Worm (Caenorhabditis elegans) whole organism, L4 larva: ENCODE data around the gene rib-1.
A peak's percentile ranks its signal among the peaks of the same experiment; 100 is the strongest.

Source experiments
- F26F4.8 ChIP-seq: fragments of 200-800 bp; sonication (Bioruptor generic); conservative IDR thresholded peaks from 2 replicates; pipeline ENCODE4 v1.3.6; 2022; ENCODE audit warnings: missing genetic modification characterization, missing compliant biosample characterization
- Y48G9A.11 ChIP-seq: fragments of 200-800 bp; sonication (Bioruptor generic); IDR thresholded peaks from 2 replicates; pipeline ENCODE4 v1.3.6; 2022; ENCODE audit warnings: missing genetic modification reagents, missing genetic modification characterization, missing compliant biosample characterization
- Y5F2A.4 ChIP-seq: fragments of 200-800 bp; sonication (Bioruptor generic); optimal IDR thresholded peaks from 2 replicates; lab custom pipeline; 2018; ENCODE audit warnings: mild to moderate bottlenecking, missing genetic modification characterization, missing compliant biosample characterization
- Y75B8A.6 ChIP-seq: fragments of 200-800 bp; sonication (Bioruptor generic); IDR thresholded peaks from 2 replicates; pipeline ENCODE4 v1.3.6; 2022; ENCODE audit warnings: missing genetic modification reagents, missing genetic modification characterization, missing compliant biosample characterization
- aha-1 ChIP-seq: fragments of 150-350 bp; peaks from one replicate; lab custom pipeline; 2014; ENCODE audit warnings: missing biosample characterization, missing genetic modification characterization
- arid-1 ChIP-seq: fragments of 200-800 bp; sonication (Bioruptor generic); conservative IDR thresholded peaks from 2 replicates; pipeline ENCODE4 v1.3.6; 2022; ENCODE audit warnings: missing genetic modification reagents, missing genetic modification characterization, missing compliant biosample characterization
- ceh-28 ChIP-seq: fragments of 150-350 bp; optimal IDR thresholded peaks from 2 replicates; lab custom pipeline; 2014; ENCODE audit warnings: missing biosample characterization, missing genetic modification reagents, missing genetic modification characterization
- ceh-44 ChIP-seq: fragments of 200-800 bp; sonication (Bioruptor generic); IDR thresholded peaks from 2 replicates; pipeline ENCODE4 v1.3.6; 2022; ENCODE audit warnings: missing genetic modification reagents, missing genetic modification characterization, missing compliant biosample characterization
- ceh-62 ChIP-seq: sonication (generic microtip); optimal IDR thresholded peaks from 2 replicates; lab custom pipeline; 2017; ENCODE audit warnings: missing biosample characterization, missing genetic modification characterization
- ceh-82 ChIP-seq: sonication (generic microtip); optimal IDR thresholded peaks from 2 replicates; lab custom pipeline; 2017; ENCODE audit warnings: missing biosample characterization, missing genetic modification characterization
- ces-1 ChIP-seq: fragments of 150-350 bp; sonication (generic microtip); optimal IDR thresholded peaks from 4 replicates; lab custom pipeline; 2014; ENCODE audit warnings: missing biosample characterization, missing genetic modification reagents, missing genetic modification characterization
- ctbp-1 ChIP-seq: fragments of 200-800 bp; sonication (Bioruptor generic); IDR thresholded peaks from 2 replicates; pipeline ENCODE4 v1.3.6; 2022; ENCODE audit warnings: missing genetic modification reagents, missing genetic modification characterization, missing compliant biosample characterization
- daf-12 ChIP-seq: fragments of 150-350 bp; optimal IDR thresholded peaks from 2 replicates; lab custom pipeline; 2014; ENCODE audit warnings: missing biosample characterization, missing genetic modification reagents, missing genetic modification characterization
- daf-16 ChIP-seq, 3 experiments: sonication (generic microtip); optimal IDR thresholded peaks; 2 replicates each; lab custom pipeline; 2016 to 2017; ENCODE audit warnings: missing genetic modification characterization in 3 of 3, missing genetic modification reagents in 3 of 3, mild to moderate bottlenecking in 2 of 3, missing compliant biosample characterization in 2 of 3, missing biosample characterization in 1 of 3, moderate library complexity in 1 of 3
- daf-19 ChIP-seq: fragments of 200-800 bp; sonication (Bioruptor generic); conservative IDR thresholded peaks from 2 replicates; pipeline ENCODE4 v1.3.6; 2022; ENCODE audit warnings: missing genetic modification characterization, missing compliant biosample characterization
- daf-8 ChIP-seq: fragments of 200-800 bp; sonication (Bioruptor generic); IDR thresholded peaks from 2 replicates; pipeline ENCODE4 v1.3.6; 2022; ENCODE audit warnings: missing genetic modification characterization, missing compliant biosample characterization
- dmd-8 ChIP-seq: fragments of 200-800 bp; sonication (Bioruptor generic); IDR thresholded peaks from 2 replicates; pipeline ENCODE4 v1.3.6; 2022; ENCODE audit warnings: missing genetic modification characterization, missing compliant biosample characterization
- duxl-1 ChIP-seq: sonication (generic microtip); optimal IDR thresholded peaks from 2 replicates; lab custom pipeline; 2016; ENCODE audit warnings: mild to moderate bottlenecking, missing genetic modification characterization, moderate library complexity, missing compliant biosample characterization; ENCODE audit not compliant: poor library complexity
- dve-1 ChIP-seq: sonication (generic microtip); optimal IDR thresholded peaks from 2 replicates; lab custom pipeline; 2017; ENCODE audit warnings: antibody characterized with exemption, mild to moderate bottlenecking, missing genetic modification characterization, missing compliant biosample characterization; ENCODE audit not compliant: insufficient read depth
- egl-43 ChIP-seq: fragments of 200-800 bp; sonication (Bioruptor generic); IDR thresholded peaks from 2 replicates; pipeline ENCODE4 v1.3.6; 2022; ENCODE audit warnings: missing genetic modification reagents, missing genetic modification characterization, missing compliant biosample characterization
- hlh-11 ChIP-seq: fragments of 200-800 bp; sonication (Bioruptor generic); optimal IDR thresholded peaks from 2 replicates; lab custom pipeline; 2018; ENCODE audit warnings: mild to moderate bottlenecking, missing genetic modification characterization, missing compliant biosample characterization
- hlh-30 ChIP-seq: sonication (generic microtip); optimal IDR thresholded peaks from 2 replicates; lab custom pipeline; 2017; ENCODE audit warnings: antibody characterized with exemption, mild to moderate bottlenecking, missing genetic modification characterization, missing compliant biosample characterization; ENCODE audit not compliant: insufficient read depth
- lin-29 ChIP-seq: fragments of 200-800 bp; sonication (Bioruptor generic); IDR thresholded peaks from 2 replicates; pipeline ENCODE4 v1.3.6; 2022; ENCODE audit warnings: missing genetic modification reagents, missing genetic modification characterization, missing compliant biosample characterization
- lir-3 ChIP-seq: sonication (generic microtip); optimal IDR thresholded peaks from 2 replicates; lab custom pipeline; 2016; ENCODE audit warnings: mild to moderate bottlenecking, missing genetic modification characterization, missing compliant biosample characterization
- lsy-2 ChIP-seq, 2 experiments: fragments of 150-350 bp in 1 of 2; sonication (generic microtip) in 1 of 2; optimal IDR thresholded peaks; 2 replicates each; lab custom pipeline; 2014 to 2017; ENCODE audit warnings: missing biosample characterization in 2 of 2, missing genetic modification characterization in 2 of 2
- mdl-1 ChIP-seq, 2 experiments: fragments of 150-350 bp in 1 of 2; sonication (generic microtip) in 1 of 2; optimal IDR thresholded peaks; 2 replicates each; lab custom pipeline; 2014 to 2017; ENCODE audit warnings: missing biosample characterization in 2 of 2, missing genetic modification characterization in 2 of 2
- mep-1 ChIP-seq: fragments of 150-350 bp; sonication (generic microtip); optimal IDR thresholded peaks from 3 replicates; lab custom pipeline; 2014; ENCODE audit warnings: missing biosample characterization, missing genetic modification characterization
- mes-2 ChIP-seq: sonication (generic microtip); optimal IDR thresholded peaks from 2 replicates; lab custom pipeline; 2016; ENCODE audit warnings: missing genotype, mild to moderate bottlenecking, missing genetic modification characterization, missing compliant biosample characterization; ENCODE audit not compliant: poor library complexity, severe bottlenecking
- mxl-2 ChIP-seq: fragments of 200-800 bp; sonication (Bioruptor generic); conservative IDR thresholded peaks from 2 replicates; pipeline ENCODE4 v1.3.6; 2022; ENCODE audit warnings: missing genetic modification reagents, missing genetic modification characterization, missing compliant biosample characterization
- mxl-3 ChIP-seq: fragments of 200-800 bp; sonication (Bioruptor generic); optimal IDR thresholded peaks from 2 replicates; lab custom pipeline; 2018; ENCODE audit warnings: mild to moderate bottlenecking, missing genetic modification characterization, missing compliant biosample characterization
- nhr-25 ChIP-seq: sonication (generic microtip); optimal IDR thresholded peaks from 2 replicates; lab custom pipeline; 2017; ENCODE audit warnings: missing genetic modification characterization, mild to moderate bottlenecking, missing compliant biosample characterization, antibody characterized with exemption, moderate library complexity, borderline replicate concordance; ENCODE audit not compliant: insufficient read depth
- nhr-28 ChIP-seq: fragments of 150-350 bp; optimal IDR thresholded peaks from 2 replicates; lab custom pipeline; 2014; ENCODE audit warnings: missing biosample characterization, missing genetic modification characterization
- nhr-76 ChIP-seq: fragments of 150-350 bp; optimal IDR thresholded peaks from 2 replicates; lab custom pipeline; 2014; ENCODE audit warnings: missing biosample characterization, missing genetic modification characterization
- php-3 ChIP-seq: fragments of 200-800 bp; sonication (Bioruptor generic); IDR thresholded peaks from 2 replicates; pipeline ENCODE4 v1.3.6; 2022; ENCODE audit warnings: missing genetic modification reagents, missing genetic modification characterization, missing compliant biosample characterization
- pqm-1 ChIP-seq: sonication (generic microtip); optimal IDR thresholded peaks from 2 replicates; lab custom pipeline; 2017; ENCODE audit warnings: missing biosample characterization, missing genetic modification characterization
- set-16 ChIP-seq: fragments of 200-800 bp; sonication (Bioruptor generic); IDR thresholded peaks from 2 replicates; pipeline ENCODE4 v1.3.6; 2022; ENCODE audit warnings: missing genetic modification reagents, missing genetic modification characterization, missing compliant biosample characterization
- skn-1 ChIP-seq: fragments of 150-350 bp; optimal IDR thresholded peaks from 2 replicates; lab custom pipeline; 2014; ENCODE audit warnings: missing biosample characterization, missing genetic modification characterization
- unc-130 ChIP-seq: sonication (generic microtip); optimal IDR thresholded peaks from 2 replicates; lab custom pipeline; 2016; ENCODE audit warnings: missing genetic modification reagents, missing genetic modification characterization, missing compliant biosample characterization
- unc-62 ChIP-seq, 3 experiments: fragments of 150-350 bp in 1 of 3; sonication (generic microtip); optimal IDR thresholded peaks in 2 of 3; peaks in 1 of 3; 1 replicate in 1 of 3; 2 replicates in 2 of 3; lab custom pipeline; 2014 to 2017; ENCODE audit warnings: missing biosample characterization in 3 of 3, missing genetic modification characterization in 3 of 3, missing genetic modification reagents in 3 of 3, missing genotype in 1 of 3
- zip-11 ChIP-seq: fragments of 200-800 bp; sonication (Bioruptor generic); IDR thresholded peaks from 2 replicates; pipeline ENCODE4 v1.3.6; 2022; ENCODE audit warnings: missing genetic modification characterization, missing compliant biosample characterization
- ztf-7 ChIP-seq: fragments of 150-350 bp; optimal IDR thresholded peaks from 2 replicates; lab custom pipeline; 2014; ENCODE audit warnings: missing biosample characterization, missing genetic modification characterization

Gene rib-1

ce11 chrIV:11571374-11571839 is 7.2 kb upstream of the rib-1 start:
- TF ChIP-seq hlh-30: peak; percentile 2
- peak; percentile 18 for TF ChIP-seq mes-2 (tag; lab: Kevin White, UChicago)
- peak; percentile 22 for TF ChIP-seq mep-1 (tag; lab: Kevin White, UChicago)
- TF ChIP-seq hlh-11 (tag; lab: Kevin White, UChicago): no peak
- TF ChIP-seq unc-62 (GFP tag; optimal IDR thresholded peaks at IDR 0.05 in 1 of 2; lab: Kevin White, UChicago): peak in 1 of 2 experiments; percentile 97
- TF ChIP-seq unc-62 (tag; optimal IDR thresholded peaks at IDR 0.05; lab: Kevin White, UChicago): no peak
- 0 out of 2 replicates have a peak, but pooled peaks have one; percentile 23 for TF ChIP-seq egl-43 (GFP tag; lab: Robert Waterston, UW)
- no peak for TF ChIP-seq arid-1 (GFP tag; lab: Robert Waterston, UW)
- TF ChIP-seq aha-1 (tag; lab: Kevin White, UChicago): peak; percentile 88

ce11 chrIV:11572524-11572923 is 6.1 kb upstream of the rib-1 start:
- TF ChIP-seq dmd-8 (GFP tag; lab: Robert Waterston, UW): no peak
- TF ChIP-seq lin-29 (GFP tag; lab: Robert Waterston, UW): no peak
- no peak for TF ChIP-seq lir-3 (tag; lab: Kevin White, UChicago)
- TF ChIP-seq mxl-3: peak; percentile 17
- no peak for TF ChIP-seq zip-11

ce11 chrIV:11574331-11574730 is 4.3 kb upstream of the rib-1 start:
- TF ChIP-seq php-3 (GFP tag; lab: Robert Waterston, UW) (no peak), skn-1 (tag; lab: Kevin White, UChicago) (no peak), ztf-7 (no peak), duxl-1 (tag; lab: Kevin White, UChicago) (no peak), mxl-3 (no peak), ceh-62 (tag; lab: Kevin White, UChicago) (no peak), aha-1 (tag; lab: Kevin White, UChicago) (peak; percentile 95), daf-8 (no peak), unc-62 (GFP tag; optimal IDR thresholded peaks at IDR 0.05 in 1 of 2; lab: Kevin White, UChicago) (peak in 1 of 2 experiments; percentile 84), unc-62 (tag; optimal IDR thresholded peaks at IDR 0.05; lab: Kevin White, UChicago) (no peak), daf-12 (tag; lab: Kevin White, UChicago) (no peak), lsy-2 (tag; optimal IDR thresholded peaks at IDR 0.05; lab: Kevin White, UChicago) (no peak), ceh-82 (tag; lab: Kevin White, UChicago) (no peak), mdl-1 (tag; optimal IDR thresholded peaks at IDR 0.05; lab: Kevin White, UChicago) (no peak)

- TF ChIP-seq nhr-28 (tag; lab: Kevin White, UChicago): peak; percentile 58
- TF ChIP-seq F26F4.8 (GFP tag; lab: Robert Waterston, UW): no peak
- TF ChIP-seq dve-1: peak; percentile 41
- no peak for TF ChIP-seq ceh-28 (tag; lab: Kevin White, UChicago)
- no peak for TF ChIP-seq Y48G9A.11 (GFP tag; lab: Robert Waterston, UW)
- no peak for TF ChIP-seq ceh-82 (tag; lab: Kevin White, UChicago)
- TF ChIP-seq daf-16 (GFP tag; optimal IDR thresholded peaks at IDR 0.05; lab: Kevin White, UChicago): peak in 1 of 2 experiments; percentile 2
- peak; percentile 68 for TF ChIP-seq daf-16 (tag; optimal IDR thresholded peaks at IDR 0.05; lab: Kevin White, UChicago)
- TF ChIP-seq nhr-76: no peak
- TF ChIP-seq daf-19 (GFP tag; lab: Robert Waterston, UW): no peak
- TF ChIP-seq hlh-11 (tag; lab: Kevin White, UChicago): peak; percentile 9
- no peak for TF ChIP-seq skn-1 (tag; lab: Kevin White, UChicago)
- TF ChIP-seq set-16: peak; percentile 84
- TF ChIP-seq ces-1 (GFP tag; lab: Kevin White, UChicago): no peak
- TF ChIP-seq aha-1 (tag; lab: Kevin White, UChicago): peak; percentile 12
- no peak for TF ChIP-seq unc-130 (GFP tag; lab: Kevin White, UChicago)
- TF ChIP-seq mxl-2: no peak
- TF ChIP-seq daf-12 (tag; lab: Kevin White, UChicago): no peak
- TF ChIP-seq ctbp-1: no peak
- TF ChIP-seq Y75B8A.6 (GFP tag; lab: Robert Waterston, UW): no peak
- 0 out of 2 replicates have a peak, but pooled peaks have one; percentile 24 for TF ChIP-seq egl-43 (GFP tag; lab: Robert Waterston, UW)
- TF ChIP-seq mxl-3: no peak
- TF ChIP-seq Y5F2A.4 (GFP tag; lab: Kevin White, UChicago): no peak
- no peak for TF ChIP-seq ceh-44 (GFP tag; lab: Robert Waterston, UW)
- no peak for TF ChIP-seq php-3 (GFP tag; lab: Robert Waterston, UW)
- no peak for TF ChIP-seq nhr-25 (tag; lab: Kevin White, UChicago)
- TF ChIP-seq pqm-1: peak; percentile 78
These were observed 4.0 kb downstream of the rib-1 start for ce11 chrIV:11582450-11583166.
